Worm (Caenorhabditis elegans) whole organism, L4 larva: ENCODE results near the gene srx-29.

Source experiments
- fos-1 ChIP-seq: fragments of 150-350 bp; optimal IDR thresholded peaks from 2 replicates; lab custom pipeline; 2014; ENCODE audit warnings: missing biosample characterization, missing genetic modification characterization
- nhr-48 ChIP-seq: sonication (generic microtip); optimal IDR thresholded peaks from 2 replicates; lab custom pipeline; 2016; ENCODE audit warnings: mild to moderate bottlenecking, missing genetic modification characterization, missing compliant biosample characterization

DNA sequence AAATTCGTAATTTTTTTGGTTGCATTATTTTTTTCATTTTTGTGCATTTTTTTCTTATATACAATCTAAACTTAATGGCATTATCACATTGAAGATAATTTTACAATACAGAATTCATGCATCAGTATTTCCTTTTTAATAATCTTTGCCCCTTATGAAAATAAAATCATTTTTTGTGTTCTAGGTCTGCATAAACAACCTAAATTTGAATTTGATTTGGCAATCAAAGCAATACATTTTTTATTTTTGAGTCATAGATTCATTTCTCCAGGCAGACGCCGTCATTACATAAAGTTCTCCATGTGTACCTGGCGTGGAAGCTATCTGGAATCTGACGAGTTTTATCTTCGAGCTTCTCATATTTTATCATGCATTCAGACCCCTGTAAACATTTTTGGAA lies 23.9 kb upstream of the srx-29 start, which contains the start of gene srh-140:
- TF ChIP-seq nhr-48 (tag; lab: Kevin White, UChicago) (no peak), fos-1 (tag; lab: Kevin White, UChicago) (no peak)
